Fruit fly (Drosophila melanogaster) whole organism, prepupa: ENCODE results near the gene PIG-F.

Experiments used
- Blimp-1 ChIP-seq: fragments of 200-800 bp; sonication (Bioruptor generic); optimal IDR thresholded peaks from 3 replicates; lab custom pipeline; 2017; ENCODE audit warnings: missing biosample characterization, missing genetic modification characterization, mild to moderate bottlenecking, moderate library complexity, missing genetic modification reagents
- CG10631 ChIP-seq: fragments of 200-800 bp; sonication (Bioruptor generic); optimal IDR thresholded peaks from 2 replicates; lab custom pipeline; 2016; ENCODE audit warnings: missing biosample characterization, missing genetic modification characterization
- CG10669 ChIP-seq: fragments of 200-800 bp; sonication (Bioruptor generic); optimal IDR thresholded peaks from 3 replicates; lab custom pipeline; 2018; ENCODE audit warnings: missing biosample characterization, mild to moderate bottlenecking, missing genetic modification characterization, moderate library complexity
- CG11902 ChIP-seq: fragments of 200-800 bp; sonication (Bioruptor generic); optimal IDR thresholded peaks from 3 replicates; lab custom pipeline; 2016; ENCODE audit warnings: missing biosample characterization, missing genetic modification characterization
- CG15336 ChIP-seq: fragments of 200-800 bp; sonication (Bioruptor generic); IDR thresholded peaks from 2 replicates; pipeline ENCODE4 v1.3.6; 2022; ENCODE audit warnings: missing biosample characterization, missing genetic modification characterization
- CG16779 ChIP-seq: fragments of 200-800 bp; sonication (Bioruptor generic); optimal IDR thresholded peaks from 3 replicates; lab custom pipeline; 2017; ENCODE audit warnings: missing biosample characterization, mild to moderate bottlenecking, missing genetic modification characterization
- CG3032 ChIP-seq: fragments of 200-800 bp; optimal IDR thresholded peaks from 2 replicates; lab custom pipeline; 2019; ENCODE audit warnings: missing biosample characterization, mild to moderate bottlenecking, missing genetic modification characterization, moderate library complexity
- CG31627 ChIP-seq: fragments of 200-800 bp; sonication (Bioruptor generic); optimal IDR thresholded peaks from 3 replicates; lab custom pipeline; 2016; ENCODE audit warnings: missing biosample characterization, missing genetic modification characterization
- CG34406 ChIP-seq: fragments of 200-800 bp; sonication (Bioruptor generic); optimal IDR thresholded peaks from 3 replicates; lab custom pipeline; 2016; ENCODE audit warnings: missing biosample characterization, missing genetic modification characterization
- CG4318 ChIP-seq: fragments of 200-800 bp; sonication (Bioruptor generic); optimal IDR thresholded peaks from 3 replicates; lab custom pipeline; 2017; ENCODE audit warnings: missing biosample characterization, mild to moderate bottlenecking, missing genetic modification characterization
- CG6276 ChIP-seq: fragments of 200-800 bp; sonication (Bioruptor generic); optimal IDR thresholded peaks from 2 replicates; lab custom pipeline; 2017; ENCODE audit warnings: missing biosample characterization, mild to moderate bottlenecking, missing genetic modification characterization
- CG6792 ChIP-seq: fragments of 200-800 bp; sonication (Bioruptor generic); optimal IDR thresholded peaks from 3 replicates; lab custom pipeline; 2016; ENCODE audit warnings: missing biosample characterization, missing genetic modification characterization
- CG7368 ChIP-seq: fragments of 200-800 bp; sonication (Bioruptor generic); optimal IDR thresholded peaks from 3 replicates; lab custom pipeline; 2016; ENCODE audit warnings: missing biosample characterization, missing genetic modification characterization
- CG8119 ChIP-seq: fragments of 200-800 bp; sonication (Bioruptor generic); IDR thresholded peaks from 3 replicates; pipeline ENCODE4 v1.3.6; 2022; ENCODE audit warnings: missing biosample characterization, missing genetic modification characterization
- CG8319 ChIP-seq: fragments of 200-800 bp; sonication (Bioruptor generic); optimal IDR thresholded peaks from 3 replicates; lab custom pipeline; 2016; ENCODE audit warnings: missing biosample characterization, missing genetic modification characterization
- CG8632 ChIP-seq: fragments of 200-800 bp; sonication (Bioruptor generic); optimal IDR thresholded peaks from 3 replicates; lab custom pipeline; 2016; ENCODE audit warnings: missing biosample characterization, missing genetic modification characterization
- CG9139 ChIP-seq: fragments of 200-800 bp; sonication (Bioruptor generic); optimal IDR thresholded peaks from 3 replicates; lab custom pipeline; 2017; ENCODE audit warnings: missing biosample characterization, mild to moderate bottlenecking, missing genetic modification characterization
- Eip75B ChIP-seq: fragments of 200-800 bp; sonication (Bioruptor generic); optimal IDR thresholded peaks from 3 replicates; lab custom pipeline; 2016; ENCODE audit warnings: missing biosample characterization, missing genetic modification characterization
- Eip78C ChIP-seq: fragments of 200-800 bp; sonication (Bioruptor generic); peaks from one replicate; lab custom pipeline; 2016; ENCODE audit warnings: missing biosample characterization, missing genetic modification characterization
- Eip93F ChIP-seq: fragments of 200-800 bp; sonication (Bioruptor generic); optimal IDR thresholded peaks from 2 replicates; lab custom pipeline; 2016; ENCODE audit warnings: missing biosample characterization, mild to moderate bottlenecking, missing genetic modification characterization
- Ets21C ChIP-seq: fragments of 200-800 bp; sonication (Bioruptor generic); optimal IDR thresholded peaks from 3 replicates; lab custom pipeline; 2016; ENCODE audit warnings: missing biosample characterization, missing genetic modification characterization
- Ets96B ChIP-seq: fragments of 200-800 bp; optimal IDR thresholded peaks from 2 replicates; lab custom pipeline; 2019; ENCODE audit warnings: missing biosample characterization, mild to moderate bottlenecking, missing genetic modification characterization, moderate library complexity
- Hr38 ChIP-seq: sonication (Bioruptor generic); optimal IDR thresholded peaks from 2 replicates; lab custom pipeline; 2016; ENCODE audit warnings: missing biosample characterization, missing genetic modification characterization
- Hr39 ChIP-seq: fragments of 200-800 bp; sonication (Bioruptor generic); optimal IDR thresholded peaks from 2 replicates; lab custom pipeline; 2016; ENCODE audit warnings: missing biosample characterization, missing genetic modification characterization
- Hr4 ChIP-seq: fragments of 200-800 bp; sonication (Bioruptor generic); optimal IDR thresholded peaks from 3 replicates; lab custom pipeline; 2016; ENCODE audit warnings: missing biosample characterization, missing genetic modification characterization
- Sox102F ChIP-seq: fragments of 200-800 bp; sonication (Bioruptor generic); optimal IDR thresholded peaks from 2 replicates; lab custom pipeline; 2016; ENCODE audit warnings: missing biosample characterization, mild to moderate bottlenecking, missing genetic modification characterization
- Sox15 ChIP-seq: fragments of 200-800 bp; sonication (Bioruptor generic); optimal IDR thresholded peaks from 3 replicates; lab custom pipeline; 2016; ENCODE audit warnings: missing biosample characterization, missing genetic modification characterization
- achi ChIP-seq: fragments of 200-800 bp; sonication (Bioruptor generic); optimal IDR thresholded peaks from 3 replicates; lab custom pipeline; 2016; ENCODE audit warnings: missing biosample characterization, missing genetic modification characterization
- dac ChIP-seq: fragments of 200-800 bp; sonication (Bioruptor generic); optimal IDR thresholded peaks from 2 replicates; lab custom pipeline; 2017; ENCODE audit warnings: missing biosample characterization, mild to moderate bottlenecking, missing genetic modification characterization
- dsx ChIP-seq: fragments of 200-800 bp; optimal IDR thresholded peaks from 3 replicates; lab custom pipeline; 2019; ENCODE audit warnings: missing biosample characterization, mild to moderate bottlenecking, missing genetic modification characterization, moderate library complexity; ENCODE audit not compliant: poor library complexity, severe bottlenecking
- eg ChIP-seq: fragments of 200-800 bp; sonication (Bioruptor generic); IDR thresholded peaks from 3 replicates; pipeline ENCODE4 v1.3.6; 2022; ENCODE audit warnings: missing biosample characterization, missing genetic modification characterization
- esn ChIP-seq: fragments of 200-800 bp; sonication (Bioruptor generic); optimal IDR thresholded peaks from 2 replicates; lab custom pipeline; 2016; ENCODE audit warnings: missing biosample characterization, mild to moderate bottlenecking, missing genetic modification characterization, moderate library complexity
- fd59A ChIP-seq: fragments of 200-800 bp; sonication (Bioruptor generic); optimal IDR thresholded peaks from 2 replicates; lab custom pipeline; 2017; ENCODE audit warnings: missing biosample characterization, mild to moderate bottlenecking, missing genetic modification characterization, missing genetic modification reagents
- fkh ChIP-seq: fragments of 200-800 bp; sonication (Bioruptor generic); optimal IDR thresholded peaks from 3 replicates; lab custom pipeline; 2017; ENCODE audit warnings: missing biosample characterization, mild to moderate bottlenecking, missing genetic modification characterization, moderate library complexity
- lz ChIP-seq: fragments of 200-800 bp; sonication (Bioruptor generic); optimal IDR thresholded peaks from 3 replicates; lab custom pipeline; 2016; ENCODE audit warnings: missing biosample characterization, missing genetic modification characterization
- net ChIP-seq: fragments of 200-800 bp; sonication (Bioruptor generic); optimal IDR thresholded peaks from 3 replicates; lab custom pipeline; 2016; ENCODE audit warnings: missing biosample characterization, missing genetic modification characterization
- pdm3 ChIP-seq: fragments of 200-800 bp; sonication (Bioruptor generic); optimal IDR thresholded peaks from 3 replicates; lab custom pipeline; 2016; ENCODE audit warnings: missing biosample characterization, missing genetic modification characterization
- salr ChIP-seq, 2 experiments: fragments of 200-800 bp; sonication (Bioruptor generic); optimal IDR thresholded peaks; 3 replicates each; lab custom pipeline; 2016 to 2018; ENCODE audit warnings: missing biosample characterization in 2 of 2, missing genetic modification characterization in 2 of 2, mild to moderate bottlenecking in 1 of 2
- ss ChIP-seq, 2 experiments: fragments of 200-800 bp; sonication (Bioruptor generic); optimal IDR thresholded peaks; 2 replicates in 1 of 2; 3 replicates in 1 of 2; lab custom pipeline; 2017 to 2018; ENCODE audit warnings: mild to moderate bottlenecking in 2 of 2, missing biosample characterization in 2 of 2, missing genetic modification characterization in 2 of 2, moderate library complexity in 1 of 2
- svp ChIP-seq: fragments of 200-800 bp; sonication (Bioruptor generic); peaks from one replicate; lab custom pipeline; 2016; ENCODE audit warnings: missing biosample characterization, missing genetic modification characterization
- topi ChIP-seq: fragments of 200-800 bp; sonication (Bioruptor generic); optimal IDR thresholded peaks from 3 replicates; lab custom pipeline; 2016; ENCODE audit warnings: missing biosample characterization, missing genetic modification characterization
- vri ChIP-seq: fragments of 200-800 bp; sonication (Bioruptor generic); optimal IDR thresholded peaks from 3 replicates; lab custom pipeline; 2016; ENCODE audit warnings: missing biosample characterization, mild to moderate bottlenecking, missing genetic modification characterization

The PIG-F gene

DNA sequence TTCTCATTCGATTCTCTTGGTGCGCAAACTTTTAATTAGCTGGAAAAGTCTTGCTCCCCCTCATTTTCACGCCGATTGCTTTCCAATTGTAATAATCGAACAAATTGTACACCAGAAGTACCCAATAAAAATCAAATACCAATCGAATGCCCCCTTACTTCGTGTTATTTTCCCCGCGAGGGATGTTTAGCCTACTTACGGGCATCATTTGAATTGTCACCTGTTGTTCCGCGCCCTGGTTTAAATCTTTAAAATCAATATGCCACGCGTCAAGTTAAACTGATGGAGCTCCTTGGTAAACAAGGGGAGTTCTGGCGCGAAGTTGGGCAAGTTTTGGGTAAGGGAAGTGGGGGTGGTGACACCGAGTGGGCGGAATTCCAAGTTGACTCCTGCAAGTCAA is 34.0 kb downstream of the PIG-F start:
- TF ChIP-seq Eip75B (GFP tag; lab: Kevin White, UChicago) (no peak), Sox15 (GFP tag; lab: Kevin White, UChicago) (no peak), CG15336 (no peak), salr (GFP tag; optimal IDR thresholded peaks at IDR 0.05; lab: Kevin White, UChicago) (no peak), Hr4 (GFP tag; lab: Kevin White, UChicago) (no peak), CG8119 (GFP tag; lab: Robert Waterston, UW) (no peak), CG6276 (GFP tag; lab: Kevin White, UChicago) (no peak), CG4318 (no peak), Eip93F (no peak)

DNA sequence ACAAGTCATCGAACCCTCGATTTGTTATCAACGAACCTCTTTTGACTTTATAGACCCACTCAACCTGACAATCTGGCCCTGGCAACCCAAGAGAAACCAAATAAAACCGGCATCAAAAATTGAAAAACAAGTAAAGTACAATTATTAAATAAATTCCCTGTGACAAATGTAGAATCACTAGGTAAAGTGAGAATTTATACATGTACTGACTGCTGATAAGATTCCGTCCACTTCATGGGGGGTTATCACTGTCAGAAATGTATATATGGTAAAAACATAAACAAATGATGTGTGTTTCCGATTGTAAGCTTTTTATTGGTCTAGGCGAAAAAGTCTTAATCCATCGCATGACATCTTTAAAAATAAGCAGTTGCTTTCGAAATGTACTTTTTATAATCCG is 36.4 kb downstream of the PIG-F start:
- TF ChIP-seq dac (no peak), vri (GFP tag; lab: Kevin White, UChicago) (peak; percentile 73), Eip93F (peak; percentile 20), svp (peak; percentile 92)

DNA sequence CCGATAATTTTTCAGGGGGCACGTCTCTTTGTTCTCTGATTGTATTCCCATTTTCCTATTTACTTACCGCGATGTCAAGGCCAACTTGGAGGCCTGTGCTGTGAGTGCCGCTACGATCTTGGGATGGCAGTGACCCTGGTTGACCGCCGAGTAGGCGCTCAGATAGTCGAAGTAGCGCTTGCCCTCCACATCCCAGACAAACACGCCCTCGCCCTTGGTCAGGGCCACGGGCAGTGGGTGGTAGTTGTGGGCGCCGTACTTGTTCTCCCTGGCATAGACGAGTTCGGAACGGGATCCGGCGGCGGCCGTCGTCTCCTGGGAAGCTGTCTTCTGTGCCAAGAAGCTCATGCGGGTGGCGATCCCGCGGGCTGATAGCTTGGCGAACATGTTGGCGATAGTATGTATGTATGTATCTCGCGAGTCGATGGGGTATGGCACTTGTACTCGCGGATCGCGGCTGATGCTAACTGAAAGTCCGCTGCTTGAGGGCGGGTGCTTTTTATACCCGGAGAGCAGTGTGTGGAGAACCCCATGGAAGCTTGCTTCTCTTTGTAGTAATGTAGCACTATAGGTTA is 37.2 kb downstream of the PIG-F start, which contains the start of gene Oat:
Gene Oat, minus strand, starts transcription at position 478 of the 575 bp plus-strand sequence.
- TF ChIP-seq CG31627 (GFP tag; lab: Kevin White, UChicago) = no peak
- TF ChIP-seq Sox15 (GFP tag; lab: Kevin White, UChicago) = no peak
- TF ChIP-seq dsx = no peak
- no peak for TF ChIP-seq CG34406 (GFP tag; lab: Kevin White, UChicago)
- no peak for TF ChIP-seq CG11902 (GFP tag; lab: Kevin White, UChicago)
- TF ChIP-seq Eip93F = peak; percentile 17
- peak; percentile 91 for TF ChIP-seq svp
- no peak for TF ChIP-seq CG6792 (GFP tag; lab: Kevin White, UChicago)
- no peak for TF ChIP-seq ss (GFP tag; optimal IDR thresholded peaks at IDR 0.05; lab: Kevin White, UChicago)
- TF ChIP-seq pdm3 = no peak
- no peak for TF ChIP-seq Hr39 (GFP tag; lab: Kevin White, UChicago)
- no peak for TF ChIP-seq net (GFP tag; lab: Kevin White, UChicago)
- TF ChIP-seq, all 60 proteins: peak for 2

DNA sequence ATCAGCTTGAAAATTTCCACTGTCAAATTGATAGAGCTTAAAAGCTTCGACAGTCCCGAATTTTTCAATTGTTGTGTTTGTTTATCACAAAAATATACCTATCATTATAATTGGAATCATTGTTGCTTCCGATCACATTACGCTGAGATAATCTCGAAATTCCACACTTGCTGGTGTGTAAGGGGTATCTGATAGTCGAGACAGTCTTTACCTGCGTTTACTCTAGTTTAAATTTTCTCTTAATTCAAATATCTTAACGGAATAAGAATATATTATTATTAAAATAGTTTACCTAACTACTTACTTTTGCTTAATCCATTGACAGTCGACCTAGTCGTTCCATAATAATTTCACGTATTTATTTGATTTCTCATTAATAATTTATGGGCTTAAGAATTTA is 37.9 kb downstream of the PIG-F start:
- TF ChIP-seq Hr38 (GFP tag; lab: Kevin White, UChicago) (no peak), achi (GFP tag; lab: Kevin White, UChicago) (no peak), Eip78C (GFP tag; lab: Kevin White, UChicago) (peak; percentile 30), CG9139 (GFP tag; lab: Kevin White, UChicago) (no peak), CG8632 (GFP tag; lab: Kevin White, UChicago) (no peak)
- TF ChIP-seq, all 60 proteins: peak for 1

DNA sequence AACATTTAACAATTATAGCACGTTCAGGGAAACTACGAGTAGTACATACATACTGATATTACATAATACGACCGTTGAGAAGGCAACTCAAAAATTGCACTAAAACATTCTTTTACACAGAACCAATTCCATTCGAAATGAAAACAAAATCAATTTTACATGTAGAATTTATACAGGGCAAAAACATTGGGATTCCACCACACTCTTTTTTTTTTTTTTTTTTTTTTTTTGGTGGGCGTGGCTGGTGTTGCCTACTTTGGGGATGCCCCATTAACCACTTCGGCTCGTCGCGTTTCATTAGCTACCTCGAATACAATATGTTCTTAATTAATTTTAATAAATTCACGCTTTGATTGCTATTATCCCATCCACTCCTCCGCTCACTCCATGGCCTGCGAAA is 38.3 kb downstream of the PIG-F start:
- TF ChIP-seq CG7368 (peak; percentile 29), Sox15 (GFP tag; lab: Kevin White, UChicago) (no peak), CG9139 (GFP tag; lab: Kevin White, UChicago) (peak; percentile 72), CG8319 (GFP tag; lab: Kevin White, UChicago) (peak; percentile 26), CG8119 (GFP tag; lab: Robert Waterston, UW) (peak; percentile 71), Ets21C (GFP tag; lab: Kevin White, UChicago) (no peak), CG10631 (GFP tag; lab: Kevin White, UChicago) (no peak), Eip78C (GFP tag; lab: Kevin White, UChicago) (peak; percentile 75), Ets96B (tag; lab: Kevin White, UChicago) (peak; percentile 34), CG10669 (peak; percentile 60), vri (GFP tag; lab: Kevin White, UChicago) (peak; percentile 72), Blimp-1 (peak; percentile 21), Sox102F (GFP tag; lab: Kevin White, UChicago) (peak; percentile 55), topi (GFP tag; lab: Kevin White, UChicago) (peak; percentile 50), Eip93F (no peak), lz (GFP tag; lab: Kevin White, UChicago) (peak; percentile 3), CG3032 (tag; lab: Kevin White, UChicago) (peak; percentile 58), fd59A (GFP tag; lab: Kevin White, UChicago) (peak; percentile 44), ss (GFP tag; optimal IDR thresholded peaks at IDR 0.05; lab: Kevin White, UChicago) (peak; percentile 34 to 63), eg (GFP tag; lab: Robert Waterston, UW) (peak; percentile 93), CG16779 (tag; lab: Kevin White, UChicago) (peak; percentile 28), fkh (GFP tag; lab: Kevin White, UChicago) (no peak), esn (GFP tag; lab: Kevin White, UChicago) (peak; percentile 19), salr (GFP tag; optimal IDR thresholded peaks at IDR 0.05; lab: Kevin White, UChicago) (peak; percentile 38 to 56), svp (peak; percentile 64), Hr39 (GFP tag; lab: Kevin White, UChicago) (peak; percentile 5)
